Worm (Caenorhabditis elegans) whole organism, young adult: Measurements from ENCODE around the gene K09F6.10.
A peak's percentile ranks its signal among the peaks of the same experiment; 100 is the strongest.

Source experiments
- C06A6.2 ChIP-seq: fragments of 200-800 bp; sonication (Bioruptor generic); conservative IDR thresholded peaks from 2 replicates; pipeline ENCODE4 v1.3.6; 2022; ENCODE audit warnings: missing genetic modification characterization, missing compliant biosample characterization
- D2030.7 ChIP-seq: fragments of 200-800 bp; sonication (Bioruptor generic); IDR thresholded peaks from 2 replicates; pipeline ENCODE4 v1.3.6; 2022; ENCODE audit warnings: missing genetic modification reagents, missing genetic modification characterization, missing compliant biosample characterization
- F22D6.2 ChIP-seq: sonication (generic microtip); optimal IDR thresholded peaks from 2 replicates; lab custom pipeline; 2016; ENCODE audit warnings: mild to moderate bottlenecking, missing genetic modification characterization, missing compliant biosample characterization
- F23B12.7 ChIP-seq: sonication (generic microtip); optimal IDR thresholded peaks from 2 replicates; lab custom pipeline; 2017; ENCODE audit warnings: missing genetic modification characterization, mild to moderate bottlenecking, missing compliant biosample characterization, antibody characterized with exemption, moderate library complexity; ENCODE audit not compliant: insufficient read depth
- F55B11.4 ChIP-seq: sonication (generic microtip); optimal IDR thresholded peaks from 2 replicates; lab custom pipeline; 2016; ENCODE audit warnings: missing compliant biosample characterization, missing genetic modification characterization, borderline replicate concordance; ENCODE audit not compliant: insufficient read depth
- F57A8.1 ChIP-seq: fragments of 200-800 bp; sonication (Bioruptor generic); optimal IDR thresholded peaks from 2 replicates; lab custom pipeline; 2018; ENCODE audit warnings: mild to moderate bottlenecking, missing genetic modification characterization, moderate library complexity, missing compliant biosample characterization
- K11D2.4 ChIP-seq: fragments of 200-800 bp; sonication (Bioruptor generic); IDR thresholded peaks from 2 replicates; pipeline ENCODE4 v1.3.6; 2022; ENCODE audit warnings: missing genetic modification reagents, missing genetic modification characterization, missing compliant biosample characterization
- Y56A3A.18 ChIP-seq: fragments of 200-800 bp; sonication (Bioruptor generic); IDR thresholded peaks from 2 replicates; pipeline ENCODE4 v1.3.6; 2022; ENCODE audit warnings: missing genetic modification reagents, missing genetic modification characterization, missing compliant biosample characterization
- akir-1 ChIP-seq: fragments of 200-800 bp; sonication (Bioruptor generic); optimal IDR thresholded peaks from 2 replicates; lab custom pipeline; 2018; ENCODE audit warnings: mild to moderate bottlenecking, missing genetic modification characterization, moderate library complexity, missing compliant biosample characterization
- aptf-3 ChIP-seq: fragments of 200-800 bp; sonication (Bioruptor generic); IDR thresholded peaks from 2 replicates; pipeline ENCODE4 v1.3.6; 2022; ENCODE audit warnings: missing genetic modification characterization, missing compliant biosample characterization
- atf-7 ChIP-seq: sonication (generic microtip); optimal IDR thresholded peaks from 2 replicates; lab custom pipeline; 2017; ENCODE audit warnings: mild to moderate bottlenecking, missing genetic modification characterization, missing compliant biosample characterization
- ccch-3 ChIP-seq: fragments of 200-800 bp; sonication (Bioruptor generic); optimal IDR thresholded peaks from 2 replicates; lab custom pipeline; 2018; ENCODE audit warnings: mild to moderate bottlenecking, missing genetic modification characterization, missing compliant biosample characterization
- cebp-1 ChIP-seq, 2 experiments: fragments of 200-800 bp in 1 of 2; sonication (Bioruptor generic) in 1 of 2; sonication (generic microtip) in 1 of 2; IDR thresholded peaks in 1 of 2; optimal IDR thresholded peaks in 1 of 2; 2 replicates each; pipeline versions ENCODE4 v1.3.6 to Lab custom; 2017 to 2022; ENCODE audit warnings: missing compliant biosample characterization in 2 of 2, missing genetic modification characterization in 2 of 2, mild to moderate bottlenecking in 1 of 2, missing genetic modification reagents in 1 of 2, moderate library complexity in 1 of 2
- ceh-40 ChIP-seq: fragments of 200-800 bp; sonication (Bioruptor generic); IDR thresholded peaks from 2 replicates; pipeline ENCODE4 v1.3.6; 2022; ENCODE audit warnings: missing genetic modification characterization, missing compliant biosample characterization
- ceh-58 ChIP-seq: fragments of 200-800 bp; sonication (Bioruptor generic); IDR thresholded peaks from 2 replicates; pipeline ENCODE4 v1.3.6; 2022; ENCODE audit warnings: missing genetic modification characterization, missing compliant biosample characterization
- ceh-79 ChIP-seq: sonication (generic microtip); optimal IDR thresholded peaks from 2 replicates; lab custom pipeline; 2017; ENCODE audit warnings: mild to moderate bottlenecking, missing genetic modification characterization, missing compliant biosample characterization
- dox-1 ChIP-seq: fragments of 200-800 bp; sonication (Bioruptor generic); IDR thresholded peaks from 2 replicates; pipeline ENCODE4 v1.3.6; 2022; ENCODE audit warnings: missing genetic modification reagents, missing genetic modification characterization, missing compliant biosample characterization
- gei-17 ChIP-seq: fragments of 200-800 bp; sonication (Bioruptor generic); optimal IDR thresholded peaks from 2 replicates; lab custom pipeline; 2018; ENCODE audit warnings: mild to moderate bottlenecking, missing genetic modification characterization, missing compliant biosample characterization
- hsf-1 ChIP-seq: fragments of 200-800 bp; sonication (Bioruptor generic); IDR thresholded peaks from 2 replicates; pipeline ENCODE4 v1.3.6; 2022; ENCODE audit warnings: missing genetic modification reagents, missing genetic modification characterization, missing compliant biosample characterization
- lin-35 ChIP-seq, 3 experiments: fragments of 150-350 bp in 2 of 3; sonication (generic microtip) in 1 of 3; optimal IDR thresholded peaks; 2 replicates each; lab custom pipeline; 2014 to 2018; ENCODE audit warnings: missing biosample characterization in 3 of 3, missing genetic modification characterization in 3 of 3, missing genetic modification reagents in 3 of 3
- lsl-1 ChIP-seq: fragments of 200-800 bp; sonication (Bioruptor generic); optimal IDR thresholded peaks from 2 replicates; lab custom pipeline; 2018; ENCODE audit warnings: mild to moderate bottlenecking, missing genetic modification characterization, moderate library complexity, missing compliant biosample characterization
- madf-3 ChIP-seq: fragments of 200-800 bp; sonication (Bioruptor generic); IDR thresholded peaks from 2 replicates; pipeline ENCODE4 v1.3.6; 2022; ENCODE audit warnings: missing genetic modification reagents, missing genetic modification characterization, missing compliant biosample characterization
- madf-6 ChIP-seq: fragments of 200-800 bp; sonication (Bioruptor generic); IDR thresholded peaks from 2 replicates; pipeline ENCODE4 v1.3.6; 2022; ENCODE audit warnings: missing genetic modification reagents, missing genetic modification characterization, missing compliant biosample characterization
- madf-8 ChIP-seq: fragments of 200-800 bp; sonication (Bioruptor generic); conservative IDR thresholded peaks from 2 replicates; pipeline ENCODE4 v1.3.6; 2022; ENCODE audit warnings: missing genetic modification reagents, missing genetic modification characterization, missing compliant biosample characterization
- nfya-2 ChIP-seq: fragments of 200-800 bp; sonication (Bioruptor generic); IDR thresholded peaks from 2 replicates; pipeline ENCODE4 v1.3.6; 2022; ENCODE audit warnings: missing genetic modification reagents, missing genetic modification characterization, missing compliant biosample characterization
- nhr-80 ChIP-seq: sonication (generic microtip); optimal IDR thresholded peaks from 2 replicates; lab custom pipeline; 2016; ENCODE audit warnings: missing genetic modification characterization, missing compliant biosample characterization
- pbrm-1 ChIP-seq: fragments of 200-800 bp; sonication (Bioruptor generic); IDR thresholded peaks from 2 replicates; pipeline ENCODE4 v1.3.6; 2022; ENCODE audit warnings: missing genetic modification reagents, missing genetic modification characterization, missing compliant biosample characterization
- pha-4 ChIP-seq: fragments of 150-350 bp; sonication (generic microtip); optimal IDR thresholded peaks from 2 replicates; lab custom pipeline; 2014; ENCODE audit warnings: missing biosample characterization, missing genetic modification reagents, missing genetic modification characterization
- rec-8 ChIP-seq, 2 experiments: sonication (generic microtip); optimal IDR thresholded peaks; 2 replicates each; lab custom pipeline; 2016; ENCODE audit warnings: mild to moderate bottlenecking in 2 of 2, missing genetic modification characterization in 2 of 2, missing genetic modification reagents in 2 of 2, missing genotype in 2 of 2, missing biosample characterization in 1 of 2, missing compliant biosample characterization in 1 of 2, moderate library complexity in 1 of 2
- repo-1 ChIP-seq: sonication (generic microtip); optimal IDR thresholded peaks from 2 replicates; lab custom pipeline; 2017; ENCODE audit warnings: mild to moderate bottlenecking, missing genetic modification characterization, missing compliant biosample characterization
- rpc-1 ChIP-seq, 2 experiments: fragments of 150-350 bp in 1 of 2; sonication (generic microtip) in 1 of 2; optimal IDR thresholded peaks; 2 replicates each; lab custom pipeline; 2014 to 2018; ENCODE audit warnings: missing biosample characterization in 1 of 2, missing genetic modification characterization in 1 of 2, missing genetic modification reagents in 1 of 2, missing genotype in 1 of 2
- sdz-38 ChIP-seq: sonication (generic microtip); optimal IDR thresholded peaks from 2 replicates; lab custom pipeline; 2016; ENCODE audit warnings: missing genotype, missing genetic modification characterization, missing compliant biosample characterization
- snpc-3.4 ChIP-seq: sonication (generic microtip); optimal IDR thresholded peaks from 2 replicates; lab custom pipeline; 2017; ENCODE audit warnings: missing genetic modification characterization, mild to moderate bottlenecking, missing compliant biosample characterization, antibody characterized with exemption, moderate library complexity, missing genotype, missing genetic modification reagents
- tbx-9 ChIP-seq: sonication (generic microtip); optimal IDR thresholded peaks from 2 replicates; lab custom pipeline; 2016; ENCODE audit warnings: borderline replicate concordance, missing genetic modification characterization, inconsistent platforms, missing compliant biosample characterization
- tlf-1 ChIP-seq: fragments of 200-800 bp; sonication (Bioruptor generic); optimal IDR thresholded peaks from 2 replicates; lab custom pipeline; 2018; ENCODE audit warnings: mild to moderate bottlenecking, missing genetic modification characterization, missing compliant biosample characterization
- unc-62 ChIP-seq: fragments of 150-350 bp; optimal IDR thresholded peaks from 2 replicates; lab custom pipeline; 2014; ENCODE audit warnings: missing biosample characterization, missing genetic modification reagents, missing genetic modification characterization
- zfh-2 ChIP-seq: fragments of 200-800 bp; sonication (Bioruptor generic); conservative IDR thresholded peaks from 2 replicates; pipeline ENCODE4 v1.3.6; 2022; ENCODE audit warnings: missing genetic modification reagents, missing genetic modification characterization, missing compliant biosample characterization
- ztf-25 ChIP-seq: fragments of 200-800 bp; sonication (Bioruptor generic); IDR thresholded peaks from 2 replicates; pipeline ENCODE4 v1.3.6; 2022; ENCODE audit warnings: missing genetic modification reagents, missing genetic modification characterization, missing compliant biosample characterization
- ztf-6 ChIP-seq: fragments of 200-800 bp; sonication (Bioruptor generic); IDR thresholded peaks from 2 replicates; pipeline ENCODE4 v1.3.6; 2022; ENCODE audit warnings: missing genetic modification reagents, missing genetic modification characterization, missing compliant biosample characterization

Gene K09F6.10

DNA sequence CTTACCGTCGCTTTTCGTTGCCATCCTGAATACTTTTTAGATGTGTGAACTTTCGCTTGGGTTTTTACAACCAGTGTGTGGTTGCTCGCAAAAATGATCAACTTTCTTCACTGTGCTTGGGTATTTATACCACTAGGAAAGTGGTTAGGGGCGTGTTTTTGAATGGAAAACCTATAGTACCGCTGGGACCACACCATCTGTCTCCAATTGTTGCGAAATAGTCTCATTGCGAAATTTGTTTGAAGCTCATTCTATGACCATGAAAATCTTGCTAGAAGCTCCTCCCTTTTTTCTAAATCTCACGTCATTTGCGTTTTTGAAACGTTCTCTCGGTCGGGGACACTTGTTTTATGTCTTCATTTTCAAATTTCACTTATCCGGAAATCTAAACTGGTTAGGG, at the start of gene K09F6.10, which contains the start of gene K09F6.13:
Gene K09F6.10 (minus strand): TSS at position 86 of the 400 bp plus-strand sequence.
Gene K09F6.13 (plus strand): TSS at position 317 of the 400 bp plus-strand sequence.
- peak; percentile 80 for TF ChIP-seq cebp-1 (GFP tag; IDR thresholded peaks at IDR 0.05; lab: Robert Waterston, UW)
- peak; percentile 91 for TF ChIP-seq cebp-1 (tag; optimal IDR thresholded peaks at IDR 0.05; lab: Kevin White, UChicago)
- TF ChIP-seq nfya-2, result no peak

- TF ChIP-seq zfh-2 (GFP tag; lab: Robert Waterston, UW) (no peak), tlf-1 (GFP tag; lab: Kevin White, UChicago) (no peak), madf-8 (GFP tag; lab: Robert Waterston, UW) (no peak), madf-6 (GFP tag; lab: Robert Waterston, UW) (no peak), ccch-3 (no peak), ceh-79 (no peak), sdz-38 (tag; lab: Kevin White, UChicago) (no peak), aptf-3 (GFP tag; lab: Robert Waterston, UW) (no peak), dox-1 (GFP tag; lab: Robert Waterston, UW) (no peak), Y56A3A.18 (GFP tag; lab: Robert Waterston, UW) (no peak), ztf-25 (no peak), akir-1 (GFP tag; lab: Kevin White, UChicago) (no peak), F23B12.7 (tag; lab: Kevin White, UChicago) (no peak), ceh-40 (GFP tag; lab: Robert Waterston, UW) (no peak), F57A8.1 (GFP tag; lab: Kevin White, UChicago) (no peak), ceh-58 (GFP tag; lab: Robert Waterston, UW) (no peak)
- TF ChIP-seq, all 124 proteins: peak for 0
Measured at ce11 chrII:2336177-2336576, 47.5 kb upstream of the K09F6.10 start.

DNA sequence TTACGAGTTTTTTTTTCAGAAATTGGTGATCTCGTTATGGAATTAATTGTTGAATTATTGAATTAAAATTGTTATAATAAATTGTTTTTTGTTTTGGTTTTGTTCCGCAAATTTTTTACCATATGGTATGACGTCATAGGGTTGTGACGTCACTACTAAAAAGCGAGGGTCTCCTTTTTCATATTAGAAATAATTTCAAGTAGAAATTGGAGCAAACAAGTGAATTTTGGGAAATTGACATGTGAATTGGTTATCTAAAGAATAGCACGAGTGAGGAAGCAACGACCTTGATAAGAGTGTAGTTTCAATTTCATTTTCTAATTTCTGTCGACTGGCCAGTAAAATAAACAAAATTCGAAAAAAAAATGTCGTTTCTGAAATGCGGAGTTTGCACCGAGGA, 46.9 kb upstream of the K09F6.10 start, which contains the start of gene F43C11.7:
Gene F43C11.7 (plus strand): TSS at position 326 of the 400 bp plus-strand sequence.
- TF ChIP-seq cebp-1 (GFP tag; IDR thresholded peaks at IDR 0.05; lab: Robert Waterston, UW), result no peak
- TF ChIP-seq cebp-1 (tag; optimal IDR thresholded peaks at IDR 0.05; lab: Kevin White, UChicago), result peak; percentile 27
- TF ChIP-seq atf-7 (tag; lab: Kevin White, UChicago), result peak; percentile 87
- TF ChIP-seq K11D2.4 (GFP tag; lab: Robert Waterston, UW), result no peak
- peak; percentile 37 for TF ChIP-seq unc-62 (GFP tag; lab: Kevin White, UChicago)
- no peak for TF ChIP-seq snpc-3.4 (tag; lab: Kevin White, UChicago)
- TF ChIP-seq nhr-80, result peak; percentile 84
- TF ChIP-seq rec-8 (tag; optimal IDR thresholded peaks at IDR 0.05; lab: Kevin White, UChicago), result no peak
- TF ChIP-seq F22D6.2 (tag; lab: Kevin White, UChicago), result no peak
- TF ChIP-seq lin-35 (GFP tag; optimal IDR thresholded peaks at IDR 0.05; lab: Kevin White, UChicago), result no peak
- no peak for TF ChIP-seq tbx-9

- TF ChIP-seq ztf-6 (no peak), madf-3 (GFP tag; lab: Robert Waterston, UW) (no peak), nhr-80 (peak; percentile 6), pha-4 (tag; lab: Kevin White, UChicago) (no peak)
Measured at ce11 chrII:2332220-2332619, 43.5 kb upstream of the K09F6.10 start, which contains the start of gene F43C11.8. F43C11.8 (plus strand) TSS chrII:2332520.

- peak; percentile 80 for TF ChIP-seq dox-1 (GFP tag; lab: Robert Waterston, UW)
- TF ChIP-seq nfya-2, result no peak
- TF ChIP-seq madf-6 (GFP tag; lab: Robert Waterston, UW), result peak; percentile 31; the same call in 1 of the 2 replicates
- 0 out of 2 replicates have a peak, but pooled peaks have one; percentile 67 for TF ChIP-seq ceh-40 (GFP tag; lab: Robert Waterston, UW)
- TF ChIP-seq gei-17, result peak; percentile 12
- peak; percentile 97 for TF ChIP-seq hsf-1
- no peak for TF ChIP-seq atf-7 (tag; lab: Kevin White, UChicago)
- no peak for TF ChIP-seq repo-1 (tag; lab: Kevin White, UChicago)
- peak; percentile 16 for TF ChIP-seq lsl-1 (GFP tag; lab: Kevin White, UChicago)
- no peak for TF ChIP-seq pbrm-1 (GFP tag; lab: Robert Waterston, UW)
- no peak for TF ChIP-seq F55B11.4 (tag; lab: Kevin White, UChicago)
- no peak for TF ChIP-seq Y56A3A.18 (GFP tag; lab: Robert Waterston, UW)
- TF ChIP-seq C06A6.2 (GFP tag; lab: Robert Waterston, UW), result no peak
- TF ChIP-seq D2030.7, result 0 out of 2 replicates have a peak, but pooled peaks have one; percentile 35
- TF ChIP-seq tlf-1 (GFP tag; lab: Kevin White, UChicago), result no peak
- peak; percentile 40 for TF ChIP-seq rpc-1 (optimal IDR thresholded peaks at IDR 0.05; lab: Kevin White, UChicago)
- TF ChIP-seq rpc-1 (tag; optimal IDR thresholded peaks at IDR 0.05; lab: Kevin White, UChicago), result no peak
Measured at ce11 chrII:2330462-2330861, 41.8 kb upstream of the K09F6.10 start.
